Worm (Caenorhabditis elegans): ENCODE results near the gene apc-10.

DNA sequence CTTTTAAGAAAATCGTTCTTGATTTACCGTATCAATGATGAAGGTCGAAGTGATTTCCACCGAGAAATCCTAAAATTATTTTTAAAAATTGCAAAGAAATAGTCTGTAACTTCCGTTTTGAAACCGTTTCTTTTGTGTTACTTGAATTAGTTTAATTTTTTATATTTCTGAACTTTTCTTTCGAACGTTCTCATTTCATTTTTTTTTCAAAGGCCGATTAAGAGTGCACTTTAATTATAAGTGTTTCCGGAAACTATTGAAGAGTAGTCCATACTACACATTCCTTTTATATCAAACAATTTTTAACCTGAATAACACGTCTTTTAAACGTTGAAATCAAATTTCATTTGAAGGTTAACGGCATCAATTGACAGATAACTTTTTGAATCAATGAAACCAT lies 41.5 kb upstream of the apc-10 start:
- TF ChIP-seq him-1 (tag; optimal IDR thresholded peaks at IDR 0.05) (no peak), dao-5 (tag; optimal IDR thresholded peaks at IDR 0.05) (no peak), W03F9.2 (tag; optimal IDR thresholded peaks at IDR 0.05) (no peak)
